Fruit fly (Drosophila melanogaster) whole organism, wandering third instar larva: ENCODE data around the gene mRpS35.

Experiments used
- GATAd ChIP-seq: sonication (Bioruptor generic); optimal IDR thresholded peaks from 2 replicates; lab custom pipeline; 2016; ENCODE audit warnings: missing biosample characterization, missing genetic modification characterization
- Myc ChIP-seq: fragments of >200 bp; optimal IDR thresholded peaks from 2 replicates; lab custom pipeline; 2017
- OdsH ChIP-seq: fragments of 200-800 bp; sonication (Bioruptor generic); optimal IDR thresholded peaks from 2 replicates; lab custom pipeline; 2016; ENCODE audit warnings: missing biosample characterization, mild to moderate bottlenecking, missing genetic modification characterization
- br ChIP-seq: fragments of 200-800 bp; sonication (Bioruptor generic); optimal IDR thresholded peaks from 2 replicates; lab custom pipeline; 2016; ENCODE audit warnings: missing biosample characterization, missing genetic modification characterization
- foxo ChIP-seq, 2 experiments: fragments of 200-800 bp; sonication (Bioruptor generic); optimal IDR thresholded peaks; 2 replicates in 1 of 2; 3 replicates in 1 of 2; lab custom pipeline; 2016 to 2017; ENCODE audit warnings: missing biosample characterization in 2 of 2, missing genetic modification characterization in 2 of 2
- fru ChIP-seq: fragments of 200-800 bp; sonication (Bioruptor generic); optimal IDR thresholded peaks from 3 replicates; lab custom pipeline; 2016; ENCODE audit warnings: missing biosample characterization, mild to moderate bottlenecking, missing genetic modification characterization
- jim ChIP-seq: fragments of 175-275, 200-325 bp; sonication (Bioruptor generic); optimal IDR thresholded peaks from 2 replicates; lab custom pipeline; 2016; ENCODE audit warnings: missing biosample characterization, mild to moderate bottlenecking, missing genetic modification characterization
- lola ChIP-seq: fragments of >200 bp; optimal IDR thresholded peaks from 2 replicates; lab custom pipeline; 2017; ENCODE audit warnings: missing biosample characterization, missing genetic modification characterization
- sage ChIP-seq: fragments of 200-800 bp; sonication (Bioruptor generic); optimal IDR thresholded peaks from 2 replicates; lab custom pipeline; 2016; ENCODE audit warnings: missing biosample characterization, mild to moderate bottlenecking, missing genetic modification characterization
- woc ChIP-seq: sonication (Bioruptor generic); optimal IDR thresholded peaks from 2 replicates; lab custom pipeline; 2016; ENCODE audit warnings: missing biosample characterization, mild to moderate bottlenecking, missing genetic modification characterization

DNA sequence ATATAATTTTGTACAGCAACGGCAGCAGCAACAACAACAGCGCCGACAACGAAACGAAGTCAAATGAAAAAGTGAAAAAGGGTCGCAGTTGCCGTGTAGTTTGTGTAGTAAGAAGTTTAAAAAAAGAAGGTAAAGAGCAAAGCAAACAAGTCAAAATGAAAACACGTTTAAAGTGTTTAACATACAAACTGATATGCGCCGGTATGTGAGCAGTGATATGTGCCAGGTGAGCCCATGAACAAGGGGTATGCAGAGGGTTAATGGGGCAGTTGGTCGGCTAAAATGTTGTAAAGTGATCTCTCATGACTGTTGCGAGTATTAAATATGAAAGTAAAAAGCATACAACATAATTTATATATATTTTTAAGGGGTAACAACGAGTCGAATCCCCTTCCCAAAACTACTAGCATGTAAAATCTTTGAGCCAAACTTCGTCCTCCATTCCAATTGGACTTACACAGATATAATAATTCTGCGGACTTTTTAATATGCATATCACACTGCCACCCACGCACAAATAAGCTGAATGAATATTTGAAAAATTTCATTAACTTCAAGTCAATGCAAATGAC is 25.3 kb downstream of the mRpS35 start:
- no peak for TF ChIP-seq GATAd (GFP tag; lab: Kevin White, UChicago)
- no peak for TF ChIP-seq jim (GFP tag; lab: Kevin White, UChicago)
- TF ChIP-seq br (GFP tag; lab: Kevin White, UChicago): peak; percentile 28
- TF ChIP-seq fru (GFP tag; lab: Kevin White, UChicago): peak; percentile 64
- peak in 1 of 2 experiments; percentile 87 for TF ChIP-seq foxo (GFP tag; optimal IDR thresholded peaks at IDR 0.05; lab: Kevin White, UChicago)
- TF ChIP-seq woc (GFP tag; lab: Kevin White, UChicago): peak; percentile 39
- TF ChIP-seq Myc (lab: Kevin White, UChicago): no peak
- no peak for TF ChIP-seq lola
- no peak for TF ChIP-seq sage (GFP tag; lab: Kevin White, UChicago)
- TF ChIP-seq OdsH: peak; percentile 8
